Worm (Caenorhabditis elegans) whole organism, L4 larva: Measurements from ENCODE around the gene npr-31.

Experiments used
- F37D6.2 ChIP-seq: sonication (generic microtip); optimal IDR thresholded peaks from 2 replicates; lab custom pipeline; 2016; ENCODE audit warnings: mild to moderate bottlenecking, missing genetic modification characterization, missing compliant biosample characterization
- F49E8.2 ChIP-seq: sonication (generic microtip); optimal IDR thresholded peaks from 2 replicates; lab custom pipeline; 2016; ENCODE audit warnings: missing compliant biosample characterization, mild to moderate bottlenecking, missing genetic modification characterization, borderline replicate concordance
- T20F7.1 ChIP-seq: fragments of 200-800 bp; sonication (Bioruptor generic); optimal IDR thresholded peaks from 2 replicates; lab custom pipeline; 2018; ENCODE audit warnings: mild to moderate bottlenecking, missing genetic modification characterization, missing compliant biosample characterization
- T26A8.4 ChIP-seq: fragments of 200-800 bp; sonication (Bioruptor generic); IDR thresholded peaks from 2 replicates; pipeline ENCODE4 v1.3.6; 2022; ENCODE audit warnings: missing genetic modification characterization, missing compliant biosample characterization
- Y48G9A.11 ChIP-seq: fragments of 200-800 bp; sonication (Bioruptor generic); IDR thresholded peaks from 2 replicates; pipeline ENCODE4 v1.3.6; 2022; ENCODE audit warnings: missing genetic modification reagents, missing genetic modification characterization, missing compliant biosample characterization
- aha-1 ChIP-seq: fragments of 150-350 bp; peaks from one replicate; lab custom pipeline; 2014; ENCODE audit warnings: missing biosample characterization, missing genetic modification characterization
- aly-2 ChIP-seq: sonication (generic microtip); optimal IDR thresholded peaks from 2 replicates; lab custom pipeline; 2018; ENCODE audit warnings: missing biosample characterization, missing genetic modification characterization
- arid-1 ChIP-seq: fragments of 200-800 bp; sonication (Bioruptor generic); conservative IDR thresholded peaks from 2 replicates; pipeline ENCODE4 v1.3.6; 2022; ENCODE audit warnings: missing genetic modification reagents, missing genetic modification characterization, missing compliant biosample characterization
- ceh-44 ChIP-seq: fragments of 200-800 bp; sonication (Bioruptor generic); IDR thresholded peaks from 2 replicates; pipeline ENCODE4 v1.3.6; 2022; ENCODE audit warnings: missing genetic modification reagents, missing genetic modification characterization, missing compliant biosample characterization
- ces-1 ChIP-seq: fragments of 150-350 bp; sonication (generic microtip); optimal IDR thresholded peaks from 4 replicates; lab custom pipeline; 2014; ENCODE audit warnings: missing biosample characterization, missing genetic modification reagents, missing genetic modification characterization
- dmd-8 ChIP-seq: fragments of 200-800 bp; sonication (Bioruptor generic); IDR thresholded peaks from 2 replicates; pipeline ENCODE4 v1.3.6; 2022; ENCODE audit warnings: missing genetic modification characterization, missing compliant biosample characterization
- dpl-1 ChIP-seq: fragments of 150-350 bp; optimal IDR thresholded peaks from 2 replicates; lab custom pipeline; 2014; ENCODE audit warnings: missing biosample characterization, missing genetic modification reagents, missing genetic modification characterization
- egl-27 ChIP-seq: sonication (generic microtip); optimal IDR thresholded peaks from 3 replicates; lab custom pipeline; 2017; ENCODE audit warnings: missing biosample characterization, missing genetic modification reagents, missing genetic modification characterization
- fkh-10 ChIP-seq: fragments of 150-350 bp; optimal IDR thresholded peaks from 2 replicates; lab custom pipeline; 2014; ENCODE audit warnings: missing biosample characterization, missing genetic modification reagents, missing genetic modification characterization
- gei-8 ChIP-seq: fragments of 200-800 bp; sonication (Bioruptor generic); optimal IDR thresholded peaks from 2 replicates; lab custom pipeline; 2018; ENCODE audit warnings: mild to moderate bottlenecking, missing genetic modification characterization, missing compliant biosample characterization
- hif-1 ChIP-seq, 2 experiments: sonication (generic microtip); optimal IDR thresholded peaks; 2 replicates each; lab custom pipeline; 2016 to 2017; ENCODE audit warnings: missing compliant biosample characterization in 2 of 2, missing genetic modification characterization in 2 of 2, missing genetic modification reagents in 2 of 2, missing genotype in 2 of 2, mild to moderate bottlenecking in 1 of 2
- hlh-30 ChIP-seq: sonication (generic microtip); optimal IDR thresholded peaks from 2 replicates; lab custom pipeline; 2017; ENCODE audit warnings: antibody characterized with exemption, mild to moderate bottlenecking, missing genetic modification characterization, missing compliant biosample characterization; ENCODE audit not compliant: insufficient read depth
- lin-15B ChIP-seq: fragments of 150-350 bp; sonication (generic microtip); optimal IDR thresholded peaks from 3 replicates; lab custom pipeline; 2014; ENCODE audit warnings: missing biosample characterization, missing genetic modification characterization
- lin-29 ChIP-seq: fragments of 200-800 bp; sonication (Bioruptor generic); IDR thresholded peaks from 2 replicates; pipeline ENCODE4 v1.3.6; 2022; ENCODE audit warnings: missing genetic modification reagents, missing genetic modification characterization, missing compliant biosample characterization
- lin-38 ChIP-seq: fragments of 200-800 bp; sonication (Bioruptor generic); IDR thresholded peaks from 2 replicates; pipeline ENCODE4 v1.3.6; 2022; ENCODE audit warnings: missing genetic modification reagents, missing genetic modification characterization, missing compliant biosample characterization
- madf-9 ChIP-seq: fragments of 200-800 bp; sonication (Bioruptor generic); conservative IDR thresholded peaks from 2 replicates; pipeline ENCODE4 v1.3.6; 2022; ENCODE audit warnings: missing genetic modification reagents, missing genetic modification characterization, missing compliant biosample characterization
- mep-1 ChIP-seq: fragments of 150-350 bp; sonication (generic microtip); optimal IDR thresholded peaks from 3 replicates; lab custom pipeline; 2014; ENCODE audit warnings: missing biosample characterization, missing genetic modification characterization
- mxl-2 ChIP-seq: fragments of 200-800 bp; sonication (Bioruptor generic); conservative IDR thresholded peaks from 2 replicates; pipeline ENCODE4 v1.3.6; 2022; ENCODE audit warnings: missing genetic modification reagents, missing genetic modification characterization, missing compliant biosample characterization
- mxl-3 ChIP-seq: fragments of 200-800 bp; sonication (Bioruptor generic); optimal IDR thresholded peaks from 2 replicates; lab custom pipeline; 2018; ENCODE audit warnings: mild to moderate bottlenecking, missing genetic modification characterization, missing compliant biosample characterization
- nhr-111 ChIP-seq: fragments of 200-800 bp; sonication (Bioruptor generic); optimal IDR thresholded peaks from 2 replicates; lab custom pipeline; 2018; ENCODE audit warnings: mild to moderate bottlenecking, missing genetic modification characterization, missing compliant biosample characterization
- nhr-28 ChIP-seq: fragments of 150-350 bp; optimal IDR thresholded peaks from 2 replicates; lab custom pipeline; 2014; ENCODE audit warnings: missing biosample characterization, missing genetic modification characterization
- nhr-41 ChIP-seq: fragments of 200-800 bp; sonication (Bioruptor generic); IDR thresholded peaks from 2 replicates; pipeline ENCODE4 v1.3.6; 2022; ENCODE audit warnings: missing genetic modification reagents, missing genetic modification characterization, missing compliant biosample characterization
- nhr-42 ChIP-seq: fragments of 200-800 bp; sonication (Bioruptor generic); IDR thresholded peaks from 2 replicates; pipeline ENCODE4 v1.3.6; 2022; ENCODE audit warnings: missing genetic modification characterization, missing compliant biosample characterization
- nhr-6 ChIP-seq: fragments of 150-350 bp; optimal IDR thresholded peaks from 2 replicates; lab custom pipeline; 2014; ENCODE audit warnings: missing biosample characterization, missing genetic modification characterization
- nhr-76 ChIP-seq: fragments of 150-350 bp; optimal IDR thresholded peaks from 2 replicates; lab custom pipeline; 2014; ENCODE audit warnings: missing biosample characterization, missing genetic modification characterization
- pha-4 ChIP-seq, 2 experiments: fragments of 150-350 bp in 1 of 2; fragments of 200-800 bp in 1 of 2; sonication (Bioruptor generic) in 1 of 2; IDR thresholded peaks in 1 of 2; optimal IDR thresholded peaks in 1 of 2; 2 replicates each; pipeline versions ENCODE4 v1.3.6 to Lab custom; 2014 to 2022; ENCODE audit warnings: missing genetic modification characterization in 2 of 2, missing genetic modification reagents in 2 of 2, missing biosample characterization in 1 of 2, missing compliant biosample characterization in 1 of 2
- php-3 ChIP-seq: fragments of 200-800 bp; sonication (Bioruptor generic); IDR thresholded peaks from 2 replicates; pipeline ENCODE4 v1.3.6; 2022; ENCODE audit warnings: missing genetic modification reagents, missing genetic modification characterization, missing compliant biosample characterization
- saeg-2 ChIP-seq: fragments of 200-800 bp; sonication (Bioruptor generic); IDR thresholded peaks from 2 replicates; pipeline ENCODE4 v1.3.6; 2022; ENCODE audit warnings: missing genetic modification reagents, missing genetic modification characterization, missing compliant biosample characterization
- sdz-12 ChIP-seq: fragments of 200-800 bp; sonication (Bioruptor generic); optimal IDR thresholded peaks from 2 replicates; lab custom pipeline; 2018; ENCODE audit warnings: mild to moderate bottlenecking, missing genetic modification characterization, missing compliant biosample characterization
- snpc-4 ChIP-seq: fragments of 150-350 bp; optimal IDR thresholded peaks from 2 replicates; lab custom pipeline; 2014; ENCODE audit warnings: missing biosample characterization, missing genetic modification characterization
- spr-1 ChIP-seq: sonication (generic microtip); optimal IDR thresholded peaks from 2 replicates; lab custom pipeline; 2016; ENCODE audit warnings: mild to moderate bottlenecking, missing genetic modification characterization, missing compliant biosample characterization
- spr-3 ChIP-seq: fragments of 200-800 bp; sonication (Bioruptor generic); optimal IDR thresholded peaks from 2 replicates; lab custom pipeline; 2018; ENCODE audit warnings: mild to moderate bottlenecking, missing genetic modification characterization, missing compliant biosample characterization
- tag-97 ChIP-seq: fragments of 200-800 bp; sonication (Bioruptor generic); IDR thresholded peaks from 2 replicates; pipeline ENCODE4 v1.3.6; 2022; ENCODE audit warnings: missing genetic modification characterization, missing compliant biosample characterization
- unc-130 ChIP-seq: sonication (generic microtip); optimal IDR thresholded peaks from 2 replicates; lab custom pipeline; 2016; ENCODE audit warnings: missing genetic modification reagents, missing genetic modification characterization, missing compliant biosample characterization
- unc-62 ChIP-seq, 3 experiments: fragments of 150-350 bp in 1 of 3; sonication (generic microtip); optimal IDR thresholded peaks in 2 of 3; peaks in 1 of 3; 1 replicate in 1 of 3; 2 replicates in 2 of 3; lab custom pipeline; 2014 to 2017; ENCODE audit warnings: missing biosample characterization in 3 of 3, missing genetic modification characterization in 3 of 3, missing genetic modification reagents in 3 of 3, missing genotype in 1 of 3
- zag-1 ChIP-seq: fragments of 150-350 bp; optimal IDR thresholded peaks from 2 replicates; lab custom pipeline; 2014; ENCODE audit warnings: missing biosample characterization, missing genetic modification characterization
- zip-11 ChIP-seq: fragments of 200-800 bp; sonication (Bioruptor generic); IDR thresholded peaks from 2 replicates; pipeline ENCODE4 v1.3.6; 2022; ENCODE audit warnings: missing genetic modification characterization, missing compliant biosample characterization
- ztf-7 ChIP-seq: fragments of 150-350 bp; optimal IDR thresholded peaks from 2 replicates; lab custom pipeline; 2014; ENCODE audit warnings: missing biosample characterization, missing genetic modification characterization

Gene npr-31

ce11 chrII:7104794-7105613 is 39.4 kb upstream of the npr-31 start, which contains the start of the genes farl-11 and rpl-33 (continued):
- TF ChIP-seq ceh-44 (GFP tag; lab: Robert Waterston, UW) (no peak), nhr-42 (GFP tag; lab: Robert Waterston, UW) (no peak), lin-15B (tag; lab: Kevin White, UChicago) (peak; percentile 80), nhr-6 (peak; percentile 87), hlh-30 (tag; lab: Kevin White, UChicago) (peak; percentile 75), T20F7.1 (GFP tag; lab: Kevin White, UChicago) (peak; percentile 99), ztf-7 (no peak), saeg-2 (GFP tag; lab: Robert Waterston, UW) (no peak), fkh-10 (peak; percentile 58), dpl-1 (GFP tag; lab: Kevin White, UChicago) (peak; percentile 72), mxl-3 (GFP tag; lab: Kevin White, UChicago) (no peak), gei-8 (GFP tag; lab: Kevin White, UChicago) (no peak), mep-1 (peak; percentile 82), tag-97 (no peak), T26A8.4 (GFP tag; lab: Robert Waterston, UW) (peak; percentile 35; the same call in 1 of the 2 replicates), F37D6.2 (peak; percentile 40), arid-1 (GFP tag; lab: Robert Waterston, UW) (peak; percentile 38; the same call in 1 of the 2 replicates), madf-9 (GFP tag; lab: Robert Waterston, UW) (no peak), ces-1 (peak; percentile 29), zag-1 (tag; lab: Kevin White, UChicago) (no peak), snpc-4 (tag; lab: Kevin White, UChicago) (no peak), aha-1 (tag; lab: Kevin White, UChicago) (peak; percentile 97), lin-29 (GFP tag; lab: Robert Waterston, UW) (no peak), nhr-111 (GFP tag; lab: Kevin White, UChicago) (no peak), egl-27 (no peak), F49E8.2 (tag; lab: Kevin White, UChicago) (no peak), spr-3 (GFP tag; lab: Kevin White, UChicago) (no peak), unc-62 (GFP tag; optimal IDR thresholded peaks at IDR 0.05 in 1 of 2; lab: Kevin White, UChicago) (peak in 1 of 2 experiments; percentile 99), unc-62 (tag; optimal IDR thresholded peaks at IDR 0.05; lab: Kevin White, UChicago) (no peak), pha-4 (GFP tag; IDR thresholded peaks at IDR 0.05; lab: Robert Waterston, UW) (no peak), pha-4 (tag; optimal IDR thresholded peaks at IDR 0.05; lab: Kevin White, UChicago) (peak; percentile 90), hif-1 (tag; optimal IDR thresholded peaks at IDR 0.05; lab: Kevin White, UChicago) (peak in 1 of 2 experiments; percentile 84), nhr-28 (tag; lab: Kevin White, UChicago) (peak; percentile 70), lin-38 (GFP tag; lab: Robert Waterston, UW) (peak; percentile 73), dmd-8 (no peak), nhr-76 (no peak), php-3 (GFP tag; lab: Robert Waterston, UW) (no peak), unc-130 (GFP tag; lab: Kevin White, UChicago) (no peak), mxl-2 (GFP tag; lab: Robert Waterston, UW) (no peak)

- TF ChIP-seq lin-38 (GFP tag; lab: Robert Waterston, UW) (peak; percentile 37; the same call in 1 of the 2 replicates), spr-1 (tag; lab: Kevin White, UChicago) (no peak), zip-11 (GFP tag; lab: Robert Waterston, UW) (no peak), aly-2 (tag; lab: Kevin White, UChicago) (no peak), Y48G9A.11 (peak; percentile 59), nhr-41 (GFP tag; lab: Robert Waterston, UW) (no peak), mxl-3 (GFP tag; lab: Kevin White, UChicago) (no peak), snpc-4 (tag; lab: Kevin White, UChicago) (no peak), sdz-12 (GFP tag; lab: Kevin White, UChicago) (no peak)
Observed at ce11 chrII:7106313-7106712, 38.1 kb upstream of the npr-31 start.
